Fruit fly (Drosophila melanogaster) whole organism, embryonic: ENCODE measurements around the gene sip1.

Source experiments
- Antp ChIP-seq: fragments of 200-800 bp; sonication (Bioruptor generic); optimal IDR thresholded peaks from 3 replicates; lab custom pipeline; 2016; ENCODE audit warnings: missing biosample characterization, missing genetic modification characterization
- B-H1 ChIP-seq: fragments of 200-800 bp; sonication (Bioruptor generic); IDR thresholded peaks from 3 replicates; pipeline ENCODE4 v1.3.6; 2022; ENCODE audit warnings: missing biosample characterization, missing genetic modification characterization
- CG12071 ChIP-seq: fragments of 200-800 bp; sonication (Bioruptor generic); optimal IDR thresholded peaks from 3 replicates; lab custom pipeline; 2018; ENCODE audit warnings: missing biosample characterization, mild to moderate bottlenecking, missing genetic modification characterization
- CG12299 ChIP-seq: fragments of 200-800 bp; sonication (Bioruptor generic); optimal IDR thresholded peaks from 2 replicates; lab custom pipeline; 2018; ENCODE audit warnings: missing biosample characterization, mild to moderate bottlenecking, missing genetic modification characterization
- CG12391 ChIP-seq: fragments of 200-800 bp; sonication (Bioruptor generic); optimal IDR thresholded peaks from 3 replicates; lab custom pipeline; 2018; ENCODE audit warnings: missing biosample characterization, mild to moderate bottlenecking, missing genetic modification characterization, moderate library complexity
- CG15601 ChIP-seq: fragments of 200-800 bp; sonication (Bioruptor generic); optimal IDR thresholded peaks from 3 replicates; lab custom pipeline; 2019; ENCODE audit warnings: missing biosample characterization, mild to moderate bottlenecking, missing genetic modification characterization, moderate library complexity
- CG17328 ChIP-seq: fragments of 200-800 bp; sonication (Bioruptor generic); IDR thresholded peaks from 2 replicates; pipeline ENCODE4 v1.3.6; 2022; ENCODE audit warnings: missing biosample characterization, missing genetic modification characterization
- CG18599 ChIP-seq: fragments of 200-800 bp; sonication (Bioruptor generic); optimal IDR thresholded peaks from 3 replicates; lab custom pipeline; 2017; ENCODE audit warnings: missing biosample characterization, missing genetic modification characterization, mild to moderate bottlenecking, moderate library complexity, missing genetic modification reagents
- CG2202 ChIP-seq: fragments of 200-800 bp; sonication (Bioruptor generic); optimal IDR thresholded peaks from 2 replicates; lab custom pipeline; 2018; ENCODE audit warnings: missing biosample characterization, mild to moderate bottlenecking, missing genetic modification characterization
- CG2889 ChIP-seq: fragments of 200-800 bp; sonication (Bioruptor generic); IDR thresholded peaks from 3 replicates; pipeline ENCODE4 v1.3.6; 2022; ENCODE audit warnings: missing biosample characterization, missing genetic modification characterization
- CG3281 ChIP-seq: fragments of 200-800 bp; sonication (Bioruptor generic); optimal IDR thresholded peaks from 3 replicates; lab custom pipeline; 2017; ENCODE audit warnings: missing biosample characterization, mild to moderate bottlenecking, missing genetic modification characterization
- CG34376 ChIP-seq: fragments of 200-800 bp; sonication (Bioruptor generic); optimal IDR thresholded peaks from 2 replicates; lab custom pipeline; 2018; ENCODE audit warnings: missing biosample characterization, mild to moderate bottlenecking, missing genetic modification characterization
- CG3995 ChIP-seq: fragments of 200-800 bp; sonication (Bioruptor generic); optimal IDR thresholded peaks from 3 replicates; lab custom pipeline; 2016; ENCODE audit warnings: missing biosample characterization, missing genetic modification characterization
- Chrac-16 ChIP-seq: fragments of 200-800 bp; sonication (Bioruptor generic); optimal IDR thresholded peaks from 3 replicates; lab custom pipeline; 2016; ENCODE audit warnings: missing biosample characterization, missing genetic modification characterization
- Dek ChIP-seq: fragments of 200-800 bp; sonication (Bioruptor generic); optimal IDR thresholded peaks from 3 replicates; lab custom pipeline; 2019; ENCODE audit warnings: missing biosample characterization, mild to moderate bottlenecking, missing genetic modification characterization, moderate library complexity
- Dp ChIP-seq: fragments of 200-800 bp; sonication (Bioruptor generic); optimal IDR thresholded peaks from 2 replicates; lab custom pipeline; 2018; ENCODE audit warnings: missing biosample characterization, mild to moderate bottlenecking, missing genetic modification characterization, moderate library complexity
- Drgx ChIP-seq: fragments of 200-800 bp; sonication (Bioruptor generic); IDR thresholded peaks from 2 replicates; pipeline ENCODE4 v1.3.6; 2022; ENCODE audit warnings: missing biosample characterization, missing genetic modification characterization
- Gsc ChIP-seq: fragments of 200-800 bp; sonication (Bioruptor generic); IDR thresholded peaks from 2 replicates; pipeline ENCODE4 v1.3.6; 2022; ENCODE audit warnings: missing biosample characterization, missing genetic modification characterization
- Hmr ChIP-seq: fragments of 200-800 bp; sonication (Bioruptor generic); optimal IDR thresholded peaks from 3 replicates; lab custom pipeline; 2017; ENCODE audit warnings: mild to moderate bottlenecking, missing biosample characterization, missing genetic modification reagents, missing genetic modification characterization
- Max ChIP-seq: fragments of 200-800 bp; sonication (Bioruptor generic); optimal IDR thresholded peaks from 2 replicates; lab custom pipeline; 2016; ENCODE audit warnings: missing biosample characterization, mild to moderate bottlenecking, missing genetic modification characterization
- Mes4 ChIP-seq: fragments of 200-800 bp; sonication (Bioruptor generic); optimal IDR thresholded peaks from 2 replicates; lab custom pipeline; 2016; ENCODE audit warnings: missing biosample characterization, missing genetic modification characterization
- NK7.1 ChIP-seq: fragments of 200-800 bp; sonication (Bioruptor generic); optimal IDR thresholded peaks from 3 replicates; lab custom pipeline; 2016; ENCODE audit warnings: missing biosample characterization, missing genetic modification characterization
- Nf-YA ChIP-seq: fragments of 200-800 bp; sonication (Bioruptor generic); IDR thresholded peaks from 2 replicates; pipeline ENCODE4 v1.3.6; 2022; ENCODE audit warnings: missing biosample characterization, missing genetic modification characterization
- Oli ChIP-seq: fragments of 200-800 bp; sonication (Bioruptor generic); optimal IDR thresholded peaks from 2 replicates; lab custom pipeline; 2018; ENCODE audit warnings: missing biosample characterization, mild to moderate bottlenecking, missing genetic modification characterization, moderate library complexity
- aop ChIP-seq: fragments of 200-800 bp; sonication (Bioruptor generic); IDR thresholded peaks from 2 replicates; pipeline ENCODE4 v1.3.6; 2022; ENCODE audit warnings: missing biosample characterization, missing genetic modification characterization
- bbx ChIP-seq: fragments of 200-800 bp; sonication (Bioruptor generic); IDR thresholded peaks from 2 replicates; pipeline ENCODE4 v1.3.6; 2022; ENCODE audit warnings: missing biosample characterization, missing genetic modification characterization; ENCODE audit not compliant: partially characterized antibody
- bcd ChIP-seq: fragments of 200-800 bp; sonication (Bioruptor generic); optimal IDR thresholded peaks from 2 replicates; lab custom pipeline; 2017; ENCODE audit warnings: missing biosample characterization, mild to moderate bottlenecking, missing genetic modification characterization
- crc ChIP-seq: fragments of 200-800 bp; sonication (Bioruptor generic); optimal IDR thresholded peaks from 2 replicates; lab custom pipeline; 2016; ENCODE audit warnings: missing biosample characterization, missing genetic modification characterization
- disco-r ChIP-seq: fragments of 200-800 bp; sonication (Bioruptor generic); optimal IDR thresholded peaks from 2 replicates; lab custom pipeline; 2016; ENCODE audit warnings: missing biosample characterization, missing genetic modification characterization
- dmrt99B ChIP-seq: fragments of 200-800 bp; sonication (Bioruptor generic); optimal IDR thresholded peaks from 2 replicates; lab custom pipeline; 2018; ENCODE audit warnings: missing biosample characterization, mild to moderate bottlenecking, missing genetic modification characterization, moderate library complexity
- fu2 ChIP-seq: fragments of 200-800 bp; sonication (Bioruptor generic); optimal IDR thresholded peaks from 2 replicates; lab custom pipeline; 2016; ENCODE audit warnings: missing biosample characterization, missing genetic modification characterization
- gce ChIP-seq: fragments of 200-800 bp; sonication (Bioruptor generic); IDR thresholded peaks from 3 replicates; pipeline ENCODE4 v1.3.6; 2022; ENCODE audit warnings: missing biosample characterization, missing genetic modification characterization
- gt ChIP-seq: fragments of 200-800 bp; sonication (Bioruptor generic); IDR thresholded peaks from 2 replicates; pipeline ENCODE4 v1.3.6; 2022; ENCODE audit warnings: missing biosample characterization, missing genetic modification characterization
- knrl ChIP-seq: fragments of 200-800 bp; sonication (Bioruptor generic); IDR thresholded peaks from 3 replicates; pipeline ENCODE4 v1.3.6; 2022; ENCODE audit warnings: missing biosample characterization, missing genetic modification characterization; ENCODE audit not compliant: partially characterized antibody
- pb ChIP-seq: fragments of 200-800 bp; sonication (Bioruptor generic); optimal IDR thresholded peaks from 3 replicates; lab custom pipeline; 2016; ENCODE audit warnings: missing biosample characterization, missing genetic modification characterization
- shn ChIP-seq: fragments of 200-800 bp; sonication (Bioruptor generic); optimal IDR thresholded peaks from 3 replicates; lab custom pipeline; 2016; ENCODE audit warnings: missing biosample characterization, missing genetic modification characterization
- slou ChIP-seq: fragments of 200-800 bp; sonication (Bioruptor generic); optimal IDR thresholded peaks from 3 replicates; lab custom pipeline; 2016; ENCODE audit warnings: missing biosample characterization, missing genetic modification characterization
- sna ChIP-seq: fragments of 200-800 bp; sonication (Bioruptor generic); IDR thresholded peaks from 2 replicates; pipeline ENCODE4 v1.3.6; 2022; ENCODE audit warnings: missing biosample characterization, missing genetic modification characterization; ENCODE audit not compliant: partially characterized antibody
- sqz ChIP-seq: fragments of 200-800 bp; sonication (Bioruptor generic); optimal IDR thresholded peaks from 3 replicates; lab custom pipeline; 2018; ENCODE audit warnings: missing biosample characterization, mild to moderate bottlenecking, missing genetic modification characterization
- trem ChIP-seq: fragments of 200-800 bp; optimal IDR thresholded peaks from 3 replicates; lab custom pipeline; 2019; ENCODE audit warnings: missing biosample characterization, mild to moderate bottlenecking, missing genetic modification characterization, moderate library complexity
- twi ChIP-seq: fragments of 200-800 bp; optimal IDR thresholded peaks from 2 replicates; lab custom pipeline; 2019; ENCODE audit warnings: missing biosample characterization, mild to moderate bottlenecking, missing genetic modification characterization, moderate library complexity
- wdn ChIP-seq: fragments of 200-800 bp; sonication (Bioruptor generic); IDR thresholded peaks from 2 replicates; pipeline ENCODE4 v1.3.6; 2022; ENCODE audit warnings: missing biosample characterization, missing genetic modification characterization
- z ChIP-seq: fragments of 200-800 bp; sonication (Bioruptor generic); IDR thresholded peaks from 3 replicates; pipeline ENCODE4 v1.3.6; 2022; ENCODE audit warnings: missing biosample characterization, missing genetic modification characterization

Gene sip1

dm6 chr2L:5720407-5721228 lies at the start of gene sip1, which contains the start of gene CG11149 (continued):
- peak; percentile 77 for TF ChIP-seq sna (GFP tag; lab: Robert Waterston, UW)

DNA sequence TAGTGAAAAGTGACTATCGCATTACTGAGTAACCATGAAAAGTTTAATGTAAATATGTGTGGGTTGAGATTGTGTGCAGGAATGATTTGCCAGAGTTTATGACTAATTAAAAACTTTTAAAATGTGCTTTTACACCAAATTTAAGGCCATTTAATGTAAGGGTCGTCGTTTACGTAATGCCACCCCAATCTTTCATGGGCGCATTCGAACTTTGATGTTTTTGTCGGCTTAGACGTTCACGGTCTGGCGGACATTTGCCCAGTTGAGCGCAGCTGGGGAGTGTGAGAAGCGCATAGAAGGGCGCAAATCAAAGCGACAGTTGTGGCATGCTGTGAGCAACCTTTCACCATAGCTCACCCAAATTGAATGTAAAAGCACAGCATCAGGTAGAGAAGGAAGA lies 42.6 kb upstream of the sip1 start, which contains the start of gene CG12511:
Gene CG12511, plus strand, starts transcription at position 301 of the 400 bp plus-strand sequence.
- TF ChIP-seq Chrac-16 (GFP tag; lab: Kevin White, UChicago): no peak
- no peak for TF ChIP-seq CG2202 (tag; lab: Kevin White, UChicago)
- no peak for TF ChIP-seq CG12391 (tag; lab: Kevin White, UChicago)
- no peak for TF ChIP-seq pb (GFP tag; lab: Kevin White, UChicago)
- TF ChIP-seq Mes4: no peak
- TF ChIP-seq sqz: no peak
- no peak for TF ChIP-seq NK7.1 (GFP tag; lab: Kevin White, UChicago)
- TF ChIP-seq CG2889 (GFP tag; lab: Robert Waterston, UW): no peak
- no peak for TF ChIP-seq fu2 (GFP tag; lab: Kevin White, UChicago)
- no peak for TF ChIP-seq disco-r
- no peak for TF ChIP-seq z (GFP tag; lab: Robert Waterston, UW)
- no peak for TF ChIP-seq CG34376
- no peak for TF ChIP-seq CG17328 (GFP tag; lab: Robert Waterston, UW)
- no peak for TF ChIP-seq CG12299
- no peak for TF ChIP-seq wdn
- no peak for TF ChIP-seq Gsc
- TF ChIP-seq, all 482 proteins: peak for 0

dm6 chr2L:5706074-5706473 lies 14.8 kb upstream of the sip1 start, which contains the start of gene CG7236:
CG7236 (plus strand) TSS chr2L:5706374.
- no peak for TF ChIP-seq CG3281 (GFP tag; lab: Kevin White, UChicago)
- TF ChIP-seq gce: 0 out of 3 replicates have a peak, but pooled peaks have one; percentile 30

DNA sequence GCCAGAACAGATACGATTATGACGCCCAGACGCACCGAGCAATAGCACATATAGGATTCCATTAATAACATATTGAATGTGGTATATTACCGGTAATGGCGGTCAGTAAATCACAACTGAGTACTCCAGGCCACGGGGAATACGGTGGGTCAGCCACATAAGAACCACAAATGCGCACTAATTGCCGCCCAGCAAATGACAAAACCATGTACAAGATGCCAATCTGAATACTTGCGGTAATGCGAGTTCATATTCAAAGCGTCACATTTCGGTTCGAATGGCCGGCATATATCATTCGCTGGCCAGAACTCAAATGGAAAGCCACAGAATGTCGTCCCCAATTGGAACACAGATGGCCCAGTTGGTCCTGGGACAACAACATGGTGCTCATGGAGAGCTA lies 4.3 kb upstream of the sip1 start, which contains the start of the genes CG14007 and CG34011:
Gene CG14007, minus strand, starts transcription at position 101 of the 400 bp plus-strand sequence.
Gene CG34011, plus strand, starts transcription at position 122 of the 400 bp plus-strand sequence.
- TF ChIP-seq Oli: no peak
- TF ChIP-seq twi (tag; lab: Kevin White, UChicago): no peak
- no peak for TF ChIP-seq CG18599
- TF ChIP-seq Antp (GFP tag; lab: Kevin White, UChicago): no peak
- no peak for TF ChIP-seq B-H1 (GFP tag; lab: Robert Waterston, UW)
- no peak for TF ChIP-seq trem (tag; lab: Kevin White, UChicago)
- no peak for TF ChIP-seq Nf-YA (GFP tag; lab: Robert Waterston, UW)
- TF ChIP-seq shn (GFP tag; lab: Kevin White, UChicago): no peak
- TF ChIP-seq Max: no peak
- TF ChIP-seq dmrt99B (tag; lab: Kevin White, UChicago): no peak
- no peak for TF ChIP-seq CG12071 (GFP tag; lab: Kevin White, UChicago)
- no peak for TF ChIP-seq knrl (GFP tag; lab: Robert Waterston, UW)
- no peak for TF ChIP-seq gt (GFP tag; lab: Robert Waterston, UW)

- TF ChIP-seq aop (GFP tag; lab: Robert Waterston, UW) (no peak), CG3995 (peak; percentile 51), Dp (GFP tag; lab: Kevin White, UChicago) (peak; percentile 63), Dek (no peak), bcd (GFP tag; lab: Kevin White, UChicago) (no peak), crc (GFP tag; lab: Kevin White, UChicago) (no peak), bbx (no peak; the same call in 1 of the 2 replicates), B-H1 (GFP tag; lab: Robert Waterston, UW) (no peak), CG15601 (tag; lab: Kevin White, UChicago) (peak; percentile 1), Drgx (0 out of 2 replicates have a peak, but pooled peaks have one; percentile 30), Hmr (GFP tag; lab: Kevin White, UChicago) (no peak), slou (GFP tag; lab: Kevin White, UChicago) (no peak)
Observed at dm6 chr2L:5723859-5724475, 3.1 kb downstream of the sip1 start.
